Worm (Caenorhabditis elegans) whole organism, L2 larva: Measurements from ENCODE around the gene mdt-4.

Source experiments
- F13H6.1 ChIP-seq: sonication (generic microtip); optimal IDR thresholded peaks from 2 replicates; lab custom pipeline; 2016; ENCODE audit warnings: missing genetic modification characterization, missing compliant biosample characterization
- R02D3.7 ChIP-seq: fragments of 150-350 bp; optimal IDR thresholded peaks from 2 replicates; lab custom pipeline; 2014; ENCODE audit warnings: missing biosample characterization, missing genetic modification characterization
- Y55F3AM.14 ChIP-seq: fragments of 200-800 bp; sonication (Bioruptor generic); optimal IDR thresholded peaks from 2 replicates; lab custom pipeline; 2018; ENCODE audit warnings: mild to moderate bottlenecking, missing genetic modification characterization, missing compliant biosample characterization
- alr-1 ChIP-seq: fragments of 150-350 bp; optimal IDR thresholded peaks from 2 replicates; lab custom pipeline; 2014; ENCODE audit warnings: missing biosample characterization, missing genetic modification characterization
- aly-2 ChIP-seq: fragments of 150-350 bp; optimal IDR thresholded peaks from 2 replicates; lab custom pipeline; 2014; ENCODE audit warnings: missing biosample characterization, missing genetic modification characterization
- ama-1 ChIP-seq: fragments of 150-350 bp; optimal IDR thresholded peaks from 2 replicates; lab custom pipeline; 2018; ENCODE audit warnings: inconsistent platforms
- blmp-1 ChIP-seq: sonication (generic microtip); optimal IDR thresholded peaks from 2 replicates; lab custom pipeline; 2017; ENCODE audit warnings: missing genetic modification characterization, mild to moderate bottlenecking, missing compliant biosample characterization, antibody characterized with exemption, moderate library complexity; ENCODE audit not compliant: insufficient read depth
- ceh-16 ChIP-seq: fragments of 150-350 bp; optimal IDR thresholded peaks from 2 replicates; lab custom pipeline; 2014; ENCODE audit warnings: missing biosample characterization, missing genetic modification characterization
- ceh-82 ChIP-seq: fragments of 150-350 bp; optimal IDR thresholded peaks from 2 replicates; lab custom pipeline; 2014; ENCODE audit warnings: missing biosample characterization, missing genetic modification characterization
- crh-2 ChIP-seq: sonication (generic microtip); optimal IDR thresholded peaks from 2 replicates; lab custom pipeline; 2017; ENCODE audit warnings: missing biosample characterization, missing genetic modification characterization
- dmd-4 ChIP-seq: sonication (generic microtip); optimal IDR thresholded peaks from 2 replicates; lab custom pipeline; 2017; ENCODE audit warnings: missing biosample characterization, missing genetic modification characterization
- elt-1 ChIP-seq: fragments of 150-350 bp; optimal IDR thresholded peaks from 2 replicates; lab custom pipeline; 2014; ENCODE audit warnings: missing biosample characterization, missing genetic modification characterization
- elt-3 ChIP-seq: sonication (generic microtip); optimal IDR thresholded peaks from 2 replicates; lab custom pipeline; 2017; ENCODE audit warnings: missing biosample characterization, missing genetic modification characterization
- gmeb-1 ChIP-seq: fragments of 150-350 bp; optimal IDR thresholded peaks from 2 replicates; lab custom pipeline; 2014; ENCODE audit warnings: missing biosample characterization, missing genetic modification characterization
- lin-11 ChIP-seq: fragments of 150-350 bp; sonication (generic microtip); optimal IDR thresholded peaks from 2 replicates; lab custom pipeline; 2014; ENCODE audit warnings: missing biosample characterization, missing genetic modification characterization, inconsistent platforms, mixed read lengths
- lin-39 ChIP-seq: fragments of 150-350 bp; optimal IDR thresholded peaks from 2 replicates; lab custom pipeline; 2014; ENCODE audit warnings: missing biosample characterization, missing genetic modification reagents, missing genetic modification characterization
- lsy-2 ChIP-seq, 2 experiments: fragments of 150-350 bp in 1 of 2; sonication (generic microtip) in 1 of 2; optimal IDR thresholded peaks; 2 replicates each; lab custom pipeline; 2014 to 2017; ENCODE audit warnings: missing biosample characterization in 2 of 2, missing genetic modification characterization in 2 of 2
- mbf-1 ChIP-seq: sonication (generic microtip); optimal IDR thresholded peaks from 2 replicates; lab custom pipeline; 2017; ENCODE audit warnings: missing biosample characterization, missing genetic modification characterization
- mdl-1 ChIP-seq, 2 experiments: fragments of 150-350 bp in 1 of 2; sonication (generic microtip) in 1 of 2; optimal IDR thresholded peaks; 2 replicates each; lab custom pipeline; 2017; ENCODE audit warnings: missing biosample characterization in 2 of 2, missing genetic modification characterization in 2 of 2
- nhr-11 ChIP-seq: fragments of 150-350 bp; optimal IDR thresholded peaks from 2 replicates; lab custom pipeline; 2014; ENCODE audit warnings: missing biosample characterization, missing genetic modification characterization
- nhr-12 ChIP-seq: fragments of 150-350 bp; optimal IDR thresholded peaks from 2 replicates; lab custom pipeline; 2014; ENCODE audit warnings: missing biosample characterization, missing genetic modification characterization
- nhr-129 ChIP-seq: fragments of 150-350 bp; optimal IDR thresholded peaks from 2 replicates; lab custom pipeline; 2014; ENCODE audit warnings: missing biosample characterization, missing genetic modification characterization
- nhr-21 ChIP-seq: fragments of 150-350 bp; optimal IDR thresholded peaks from 2 replicates; lab custom pipeline; 2014; ENCODE audit warnings: missing biosample characterization, missing genetic modification characterization
- nhr-237 ChIP-seq: fragments of 150-350 bp; optimal IDR thresholded peaks from 2 replicates; lab custom pipeline; 2014; ENCODE audit warnings: missing biosample characterization, missing genetic modification characterization
- nhr-25 ChIP-seq: fragments of 150-350 bp; sonication (generic microtip); optimal IDR thresholded peaks from 3 replicates; lab custom pipeline; 2014; ENCODE audit warnings: missing biosample characterization, missing genetic modification characterization
- sem-4 ChIP-seq: fragments of 150-350 bp; optimal IDR thresholded peaks from 2 replicates; lab custom pipeline; 2014; ENCODE audit warnings: missing biosample characterization, missing genetic modification reagents, missing genetic modification characterization
- skn-1 ChIP-seq: sonication (generic microtip); optimal IDR thresholded peaks from 2 replicates; lab custom pipeline; 2017; ENCODE audit warnings: missing biosample characterization, missing genetic modification characterization
- sma-3 ChIP-seq: sonication (generic microtip); optimal IDR thresholded peaks from 2 replicates; lab custom pipeline; 2016; ENCODE audit warnings: missing genetic modification reagents, missing genetic modification characterization, missing compliant biosample characterization
- sma-9 ChIP-seq, 2 experiments: fragments of 150-350 bp in 1 of 2; sonication (generic microtip) in 1 of 2; optimal IDR thresholded peaks; 2 replicates each; lab custom pipeline; 2014 to 2016; ENCODE audit warnings: missing genetic modification characterization in 2 of 2, mild to moderate bottlenecking in 1 of 2, missing biosample characterization in 1 of 2, missing compliant biosample characterization in 1 of 2, missing genetic modification reagents in 1 of 2, moderate library complexity in 1 of 2
- snpc-4 ChIP-seq: fragments of 150-350 bp; optimal IDR thresholded peaks from 2 replicates; lab custom pipeline; 2014; ENCODE audit warnings: missing biosample characterization, missing genetic modification characterization
- unc-39 ChIP-seq: fragments of 150-350 bp; optimal IDR thresholded peaks from 2 replicates; lab custom pipeline; 2014; ENCODE audit warnings: missing biosample characterization, missing genetic modification characterization
- unc-55 ChIP-seq: fragments of 150-350 bp; sonication (generic microtip); optimal IDR thresholded peaks from 3 replicates; lab custom pipeline; 2014; ENCODE audit warnings: missing biosample characterization, missing genetic modification reagents, missing genetic modification characterization
- unc-62 ChIP-seq: fragments of 150-350 bp; optimal IDR thresholded peaks from 2 replicates; lab custom pipeline; 2014; ENCODE audit warnings: missing biosample characterization, missing genetic modification reagents, missing genetic modification characterization
- zag-1 ChIP-seq: fragments of 150-350 bp; optimal IDR thresholded peaks from 2 replicates; lab custom pipeline; 2014; ENCODE audit warnings: missing biosample characterization, missing genetic modification characterization
- ztf-11 ChIP-seq: sonication (generic microtip); optimal IDR thresholded peaks from 2 replicates; lab custom pipeline; 2017; ENCODE audit warnings: missing biosample characterization, missing genetic modification characterization
- ztf-4 ChIP-seq: fragments of 150-350 bp; optimal IDR thresholded peaks from 2 replicates; lab custom pipeline; 2014; ENCODE audit warnings: missing biosample characterization, missing genetic modification characterization

mdt-4 gene

DNA sequence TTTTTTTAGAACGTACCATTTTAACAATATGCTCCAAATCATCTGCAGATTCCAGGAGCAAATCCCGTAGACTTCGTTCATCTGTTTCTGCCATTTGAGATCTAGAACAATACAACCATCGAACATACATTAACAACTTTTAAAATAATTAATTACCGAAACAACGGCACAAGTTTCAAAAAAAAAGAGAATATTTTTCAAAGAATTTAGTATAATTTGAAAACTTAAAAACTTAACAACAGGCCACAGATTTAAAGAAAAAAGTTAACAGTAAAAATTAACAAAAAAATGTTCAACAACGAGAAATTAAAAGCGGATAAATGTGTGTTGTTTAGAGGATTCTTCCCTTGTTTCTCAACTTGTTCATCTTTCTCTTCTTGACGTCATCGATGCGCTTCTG is at the start of gene mdt-4:
mdt-4 (minus strand) TSS at position 101 of the 400 bp plus-strand sequence.
- TF ChIP-seq F13H6.1 (no peak), elt-1 (tag; lab: Kevin White, UChicago) (no peak), lin-11 (no peak), nhr-12 (no peak), unc-55 (GFP tag; lab: Kevin White, UChicago) (no peak), nhr-11 (tag; lab: Kevin White, UChicago) (no peak), blmp-1 (tag; lab: Kevin White, UChicago) (no peak), zag-1 (no peak), R02D3.7 (tag; lab: Kevin White, UChicago) (no peak), aly-2 (tag; lab: Kevin White, UChicago) (no peak), nhr-25 (tag; lab: Kevin White, UChicago) (no peak), mbf-1 (tag; lab: Kevin White, UChicago) (no peak), sem-4 (tag; lab: Kevin White, UChicago) (no peak), unc-39 (tag; lab: Kevin White, UChicago) (no peak), dmd-4 (tag; lab: Kevin White, UChicago) (no peak)
- TF ChIP-seq, all 48 proteins: peak for 0

- TF ChIP-seq aly-2 (tag; lab: Kevin White, UChicago): no peak
Measured at ce11 chrII:4992977-4993376, 49.2 kb upstream of the mdt-4 start, which contains the start of gene pigb-1. Gene pigb-1, minus strand, starts transcription at chrII:4993077.

ce11 chrII:4989802-4990201 is 46.1 kb upstream of the mdt-4 start, which contains the start of gene T27F7.12:
Gene T27F7.12, plus strand, starts transcription at chrII:4990102.
- TF ChIP-seq unc-55 (GFP tag; lab: Kevin White, UChicago) (no peak), snpc-4 (tag; lab: Kevin White, UChicago) (no peak), sma-9 (GFP tag; optimal IDR thresholded peaks at IDR 0.05; lab: Kevin White, UChicago) (no peak), sma-9 (tag; optimal IDR thresholded peaks at IDR 0.05; lab: Kevin White, UChicago) (no peak), ceh-82 (no peak), ztf-4 (tag; lab: Kevin White, UChicago) (no peak), skn-1 (tag; lab: Kevin White, UChicago) (no peak), nhr-21 (tag; lab: Kevin White, UChicago) (no peak), alr-1 (tag; lab: Kevin White, UChicago) (no peak), R02D3.7 (tag; lab: Kevin White, UChicago) (no peak), zag-1 (no peak), ceh-16 (tag; lab: Kevin White, UChicago) (no peak), ama-1 (lab: Kevin White, UChicago) (no peak), nhr-237 (no peak)

DNA sequence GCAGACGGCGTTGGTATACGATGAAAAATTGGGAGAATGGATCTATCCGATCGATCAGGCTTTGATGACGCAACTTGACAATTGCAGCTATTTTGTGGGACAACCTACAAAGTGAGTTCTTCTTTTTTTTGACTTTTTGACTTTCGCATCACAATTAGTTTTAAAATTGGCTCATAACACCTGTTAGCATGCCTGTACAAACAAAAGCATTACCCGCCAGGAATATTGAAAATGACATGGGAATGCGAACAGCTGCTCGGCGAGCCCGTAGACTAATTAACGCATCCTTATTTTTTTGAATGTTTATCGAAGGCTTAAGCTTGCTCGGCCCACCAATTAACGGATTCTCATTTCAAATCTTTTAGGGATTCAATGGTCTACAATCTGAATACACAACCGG is 43.5 kb upstream of the mdt-4 start:
- TF ChIP-seq ztf-11 (tag; lab: Kevin White, UChicago): no peak
- no peak for TF ChIP-seq gmeb-1 (tag; lab: Kevin White, UChicago)
- TF ChIP-seq Y55F3AM.14 (GFP tag; lab: Kevin White, UChicago): no peak
- no peak for TF ChIP-seq unc-55 (GFP tag; lab: Kevin White, UChicago)
- TF ChIP-seq nhr-21 (tag; lab: Kevin White, UChicago): no peak
- no peak for TF ChIP-seq ceh-16 (tag; lab: Kevin White, UChicago)
- no peak for TF ChIP-seq elt-3
- TF ChIP-seq unc-39 (tag; lab: Kevin White, UChicago): no peak
- TF ChIP-seq dmd-4 (tag; lab: Kevin White, UChicago): no peak
- no peak for TF ChIP-seq unc-62 (GFP tag; lab: Kevin White, UChicago)
- no peak for TF ChIP-seq nhr-11 (tag; lab: Kevin White, UChicago)
- no peak for TF ChIP-seq sma-3 (GFP tag; lab: Kevin White, UChicago)
- TF ChIP-seq lin-11: no peak
- no peak for TF ChIP-seq skn-1 (tag; lab: Kevin White, UChicago)
- TF ChIP-seq R02D3.7 (tag; lab: Kevin White, UChicago): no peak
- TF ChIP-seq nhr-12: no peak
- no peak for TF ChIP-seq snpc-4 (tag; lab: Kevin White, UChicago)
- no peak for TF ChIP-seq elt-1 (tag; lab: Kevin White, UChicago)
- no peak for TF ChIP-seq nhr-129 (tag; lab: Kevin White, UChicago)

DNA sequence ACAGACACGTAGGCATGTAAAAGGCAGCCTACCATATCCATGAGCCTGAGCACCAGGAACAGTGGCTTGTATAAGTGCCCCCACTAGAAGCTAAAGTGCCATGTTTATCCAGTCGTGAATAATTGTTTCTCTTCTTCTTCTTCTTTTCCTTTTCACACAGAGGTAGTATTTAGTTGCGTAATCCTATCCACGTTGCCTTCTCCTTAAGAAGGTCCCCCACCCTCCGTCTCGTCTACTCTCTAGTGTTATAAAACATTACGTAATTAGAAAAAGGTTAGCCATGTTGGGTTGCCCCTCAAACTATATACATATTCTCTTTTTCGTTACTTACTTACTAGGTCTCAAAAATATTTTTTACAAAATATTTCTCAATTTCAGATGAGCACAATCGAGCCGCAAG is 42.9 kb upstream of the mdt-4 start:
- no peak for TF ChIP-seq gmeb-1 (tag; lab: Kevin White, UChicago)
- no peak for TF ChIP-seq lsy-2 (tag; optimal IDR thresholded peaks at IDR 0.05; lab: Kevin White, UChicago)
- no peak for TF ChIP-seq unc-55 (GFP tag; lab: Kevin White, UChicago)
- no peak for TF ChIP-seq lin-39 (tag; lab: Kevin White, UChicago)
- TF ChIP-seq skn-1 (tag; lab: Kevin White, UChicago): no peak
- TF ChIP-seq nhr-237: no peak
- TF ChIP-seq dmd-4 (tag; lab: Kevin White, UChicago): no peak
- TF ChIP-seq crh-2 (tag; lab: Kevin White, UChicago): no peak
- no peak for TF ChIP-seq snpc-4 (tag; lab: Kevin White, UChicago)
- TF ChIP-seq unc-39 (tag; lab: Kevin White, UChicago): no peak
- no peak for TF ChIP-seq R02D3.7 (tag; lab: Kevin White, UChicago)
- TF ChIP-seq mdl-1 (tag; optimal IDR thresholded peaks at IDR 0.05; lab: Kevin White, UChicago): no peak
